Worm (Caenorhabditis elegans) whole organism, L2 larva: ENCODE results near the gene cpt-3.

ENCODE experiments used
- F13H6.1 ChIP-seq: sonication (generic microtip); optimal IDR thresholded peaks from 2 replicates; lab custom pipeline; 2016; ENCODE audit warnings: missing genetic modification characterization, missing compliant biosample characterization
- Y55F3AM.14 ChIP-seq: fragments of 200-800 bp; sonication (Bioruptor generic); optimal IDR thresholded peaks from 2 replicates; lab custom pipeline; 2018; ENCODE audit warnings: mild to moderate bottlenecking, missing genetic modification characterization, missing compliant biosample characterization
- blmp-1 ChIP-seq: sonication (generic microtip); optimal IDR thresholded peaks from 2 replicates; lab custom pipeline; 2017; ENCODE audit warnings: missing genetic modification characterization, mild to moderate bottlenecking, missing compliant biosample characterization, antibody characterized with exemption, moderate library complexity; ENCODE audit not compliant: insufficient read depth
- dmd-4 ChIP-seq: sonication (generic microtip); optimal IDR thresholded peaks from 2 replicates; lab custom pipeline; 2017; ENCODE audit warnings: missing biosample characterization, missing genetic modification characterization
- mab-5 ChIP-seq: fragments of 150-350 bp; optimal IDR thresholded peaks from 2 replicates; lab custom pipeline; 2014; ENCODE audit warnings: missing biosample characterization, missing genetic modification characterization
- nhr-11 ChIP-seq: fragments of 150-350 bp; optimal IDR thresholded peaks from 2 replicates; lab custom pipeline; 2014; ENCODE audit warnings: missing biosample characterization, missing genetic modification characterization
- nhr-23 ChIP-seq: fragments of 150-350 bp; optimal IDR thresholded peaks from 2 replicates; lab custom pipeline; 2014; ENCODE audit warnings: missing biosample characterization, missing genetic modification reagents, missing genetic modification characterization
- snpc-4 ChIP-seq: fragments of 150-350 bp; optimal IDR thresholded peaks from 2 replicates; lab custom pipeline; 2014; ENCODE audit warnings: missing biosample characterization, missing genetic modification characterization

- TF ChIP-seq F13H6.1 (tag; lab: Kevin White, UChicago) (no peak), snpc-4 (no peak), mab-5 (tag; lab: Kevin White, UChicago) (no peak), nhr-23 (no peak), Y55F3AM.14 (GFP tag; lab: Kevin White, UChicago) (no peak), dmd-4 (tag; lab: Kevin White, UChicago) (no peak), blmp-1 (tag; lab: Kevin White, UChicago) (no peak), nhr-11 (tag; lab: Kevin White, UChicago) (no peak)
Observed at ce11 chrIII:2054084-2054483, 28.5 kb upstream of the cpt-3 start, which contains the start of gene M01E10.3.
